Fruit fly (Drosophila melanogaster): ENCODE measurements around the gene ci.

DNA sequence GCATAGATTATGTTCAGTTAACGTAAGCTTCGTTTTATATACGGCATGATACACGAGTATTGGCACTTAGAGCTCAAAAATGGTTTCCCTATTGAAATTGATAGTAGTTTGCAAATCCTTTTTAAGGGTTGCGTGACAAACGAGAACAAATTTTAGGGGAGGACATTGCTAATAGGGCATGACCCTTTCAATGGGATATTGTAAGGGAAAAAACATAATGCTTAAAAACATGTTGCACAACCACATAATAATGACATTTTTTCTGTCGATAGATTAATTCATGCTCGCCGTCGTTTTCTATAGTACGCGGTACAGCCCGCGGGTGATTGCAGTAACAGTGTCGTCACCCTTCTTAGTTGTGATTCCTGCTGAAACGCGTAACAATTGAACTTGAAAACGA lies 28.0 kb upstream of the ci start:
- TF ChIP-seq h (optimal IDR thresholded peaks at IDR 0.05) (no peak), Myc (optimal IDR thresholded peaks at IDR 0.05) (no peak), psq (optimal IDR thresholded peaks at IDR 0.05) (no peak)
